Worm (Caenorhabditis elegans): ENCODE data around the gene tftc-1.

Gene tftc-1

DNA sequence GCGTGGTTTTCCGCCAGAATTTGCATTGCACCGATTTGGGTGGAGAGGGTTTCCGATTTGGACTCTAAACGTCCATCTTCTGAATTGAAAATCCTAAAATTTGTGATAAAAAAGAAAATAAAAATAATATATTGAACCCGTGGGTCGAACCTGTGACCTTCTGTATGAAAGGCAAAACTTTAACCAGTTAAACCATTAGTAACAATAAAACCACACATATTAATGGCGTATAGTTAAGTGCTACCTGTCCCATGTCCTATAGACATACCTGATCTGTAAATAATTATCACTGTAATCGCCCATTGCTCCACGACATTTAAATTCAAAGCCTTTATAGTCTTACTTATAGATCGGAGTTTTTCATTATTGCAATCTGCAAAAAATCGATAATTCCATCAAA, 21.8 kb upstream of the tftc-1 start:
- TF ChIP-seq mes-2 (tag; optimal IDR thresholded peaks at IDR 0.05; ENCODE audit: poor library complexity, severe bottlenecking) (peak; percentile 6), ctbp-1 (GFP tag; IDR thresholded peaks at IDR 0.05) (no peak), ceh-28 (tag; optimal IDR thresholded peaks at IDR 0.05) (peak; percentile 16), dmd-6 (GFP tag; IDR thresholded peaks at IDR 0.05) (no peak), nhr-77 (tag; optimal IDR thresholded peaks at IDR 0.05) (no peak), nhr-111 (GFP tag; optimal IDR thresholded peaks at IDR 0.05) (no peak), lir-3 (tag; optimal IDR thresholded peaks at IDR 0.05) (no peak), nhr-237 (tag; optimal IDR thresholded peaks at IDR 0.05) (no peak), mxl-2 (GFP tag; conservative IDR thresholded peaks at IDR 0.05) (no peak), pha-4 (GFP tag; IDR thresholded peaks at IDR 0.05) (peak; percentile 59; the same call in 1 of the 2 replicates), pha-4 (tag; optimal IDR thresholded peaks at IDR 0.05) (no peak), skn-1 (tag; optimal IDR thresholded peaks at IDR 0.05) (no peak), F44E2.7 (GFP tag; IDR thresholded peaks at IDR 0.05) (no peak), nhr-102 (tag; optimal IDR thresholded peaks at IDR 0.05) (no peak), F26F4.8 (GFP tag; conservative IDR thresholded peaks at IDR 0.05) (0 out of 2 replicates have a peak, but pooled peaks have one; percentile 5), ZK546.5 (tag; optimal IDR thresholded peaks at IDR 0.05) (no peak), T26A8.4 (GFP tag; IDR thresholded peaks at IDR 0.05) (0 out of 2 replicates have a peak, but pooled peaks have one; percentile 17), zfp-3 (GFP tag; conservative IDR thresholded peaks at IDR 0.05) (0 out of 2 replicates have a peak, but pooled peaks have one; percentile 32), egl-43 (GFP tag; IDR thresholded peaks at IDR 0.05) (no peak), nhr-6 (tag; optimal IDR thresholded peaks at IDR 0.05) (no peak), ceh-62 (tag; optimal IDR thresholded peaks at IDR 0.05) (no peak), Y48G9A.11 (GFP tag; IDR thresholded peaks at IDR 0.05) (0 out of 2 replicates have a peak, but pooled peaks have one; percentile 7), tag-97 (GFP tag; IDR thresholded peaks at IDR 0.05) (no peak), unc-62 (GFP tag; optimal IDR thresholded peaks at IDR 0.05 in 1 of 2) (peak in 1 of 2 experiments; percentile 96), unc-62 (tag; optimal IDR thresholded peaks at IDR 0.05) (no peak), gei-8 (GFP tag; optimal IDR thresholded peaks at IDR 0.05) (no peak), lim-7 (GFP tag; IDR thresholded peaks at IDR 0.05) (peak; percentile 57; the same call in 1 of the 2 replicates)

- TF ChIP-seq nhr-25 (tag; optimal IDR thresholded peaks at IDR 0.05; ENCODE audit: borderline replicate concordance, insufficient read depth) (no peak), fos-1 (tag; optimal IDR thresholded peaks at IDR 0.05) (no peak), zip-11 (GFP tag; IDR thresholded peaks at IDR 0.05) (no peak), fkh-10 (GFP tag; optimal IDR thresholded peaks at IDR 0.05) (no peak), F44E2.7 (GFP tag; IDR thresholded peaks at IDR 0.05) (no peak), unc-62 (GFP tag; optimal IDR thresholded peaks at IDR 0.05 in 1 of 2) (no peak), unc-62 (tag; optimal IDR thresholded peaks at IDR 0.05) (no peak), aha-1 (tag) (peak; percentile 27)
Observed at ce11 chrIV:2329540-2329939, 19.5 kb upstream of the tftc-1 start, which contains the start of gene nhr-236. TSS of gene nhr-236 (minus strand) at chrIV:2329640.

DNA sequence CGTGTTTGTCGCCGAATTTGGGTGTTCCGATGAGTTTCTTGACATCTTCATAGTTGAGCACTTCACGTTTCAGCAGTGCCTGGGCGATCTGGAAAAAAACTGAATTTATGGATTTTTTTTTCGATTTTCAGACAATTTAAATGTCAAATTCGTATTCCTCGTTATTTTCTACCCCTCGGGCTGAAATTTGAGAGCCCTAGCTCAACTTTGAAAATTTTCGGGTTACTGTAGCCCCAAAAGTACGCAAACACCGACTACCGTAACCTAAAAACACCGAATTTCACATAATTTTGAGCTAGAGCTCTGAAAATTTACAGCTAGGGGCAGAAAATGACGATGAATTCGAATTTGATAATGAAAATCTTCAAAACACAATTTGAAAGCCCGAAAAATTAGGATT, 15.1 kb upstream of the tftc-1 start:
- TF ChIP-seq lsy-2 (tag; optimal IDR thresholded peaks at IDR 0.05) (peak in 1 of 2 experiments; percentile 37), unc-130 (GFP tag; optimal IDR thresholded peaks at IDR 0.05) (no peak), ZK337.2 (GFP tag; IDR thresholded peaks at IDR 0.05) (0 out of 2 replicates have a peak, but pooled peaks have one; percentile 21)

ce11 chrIV:2383713-2384112, 34.6 kb downstream of the tftc-1 start, which contains the start of gene Y38F2AR.3:
TSS of gene Y38F2AR.3 (plus strand) at chrIV:2384013.
- TF ChIP-seq lsy-2 (tag; optimal IDR thresholded peaks at IDR 0.05) (no peak), F44E2.7 (GFP tag; IDR thresholded peaks at IDR 0.05) (no peak), unc-130 (GFP tag; optimal IDR thresholded peaks at IDR 0.05) (no peak), nhr-42 (GFP tag; IDR thresholded peaks at IDR 0.05) (no peak), mep-1 (tag; optimal IDR thresholded peaks at IDR 0.05) (no peak), R02D3.7 (tag; optimal IDR thresholded peaks at IDR 0.05) (no peak), nhr-48 (tag; optimal IDR thresholded peaks at IDR 0.05) (no peak), zag-1 (tag; optimal IDR thresholded peaks at IDR 0.05) (no peak), ceh-28 (tag; optimal IDR thresholded peaks at IDR 0.05) (no peak), lir-3 (tag; optimal IDR thresholded peaks at IDR 0.05) (no peak), tag-97 (GFP tag; IDR thresholded peaks at IDR 0.05) (no peak)

Measured in whole organism, L4 larva.